Worm (Caenorhabditis elegans) whole organism, young adult: Measurements from ENCODE around the gene bas-1.
A peak's percentile ranks its signal among the peaks of the same experiment; 100 is the strongest.

Experiments used
- B0035.1 ChIP-seq: sonication (generic microtip); optimal IDR thresholded peaks from 2 replicates; lab custom pipeline; 2016; ENCODE audit warnings: missing genetic modification characterization, mild to moderate bottlenecking, missing compliant biosample characterization, missing genotype, missing genetic modification reagents
- B0261.1 ChIP-seq: sonication (generic microtip); optimal IDR thresholded peaks from 2 replicates; lab custom pipeline; 2016; ENCODE audit warnings: mild to moderate bottlenecking, missing genetic modification characterization, moderate library complexity, missing compliant biosample characterization
- B0336.3 ChIP-seq: fragments of 200-800 bp; sonication (Bioruptor generic); IDR thresholded peaks from 2 replicates; pipeline ENCODE4 v1.3.6; 2022; ENCODE audit warnings: missing genetic modification characterization, missing compliant biosample characterization
- C17E4.6 ChIP-seq: fragments of 200-800 bp; sonication (Bioruptor generic); IDR thresholded peaks from 2 replicates; pipeline ENCODE4 v1.3.6; 2022; ENCODE audit warnings: missing genetic modification reagents, missing genetic modification characterization, missing compliant biosample characterization
- D2030.7 ChIP-seq: fragments of 200-800 bp; sonication (Bioruptor generic); IDR thresholded peaks from 2 replicates; pipeline ENCODE4 v1.3.6; 2022; ENCODE audit warnings: missing genetic modification reagents, missing genetic modification characterization, missing compliant biosample characterization
- F10E7.11 ChIP-seq: sonication (generic microtip); optimal IDR thresholded peaks from 2 replicates; lab custom pipeline; 2017; ENCODE audit warnings: mild to moderate bottlenecking, missing genetic modification characterization, moderate library complexity, missing compliant biosample characterization
- F23B12.7 ChIP-seq: sonication (generic microtip); optimal IDR thresholded peaks from 2 replicates; lab custom pipeline; 2017; ENCODE audit warnings: missing genetic modification characterization, mild to moderate bottlenecking, missing compliant biosample characterization, antibody characterized with exemption, moderate library complexity; ENCODE audit not compliant: insufficient read depth
- F37B4.10 ChIP-seq: fragments of 200-800 bp; sonication (Bioruptor generic); IDR thresholded peaks from 2 replicates; pipeline ENCODE4 v1.3.6; 2022; ENCODE audit warnings: missing genetic modification characterization, missing compliant biosample characterization
- F39B2.1 ChIP-seq: fragments of 200-800 bp; sonication (Bioruptor generic); IDR thresholded peaks from 2 replicates; pipeline ENCODE4 v1.3.6; 2022; ENCODE audit warnings: missing genetic modification reagents, missing genetic modification characterization, missing compliant biosample characterization
- F52B5.7 ChIP-seq: sonication (generic microtip); optimal IDR thresholded peaks from 2 replicates; lab custom pipeline; 2016; ENCODE audit warnings: mild to moderate bottlenecking, missing genetic modification characterization, missing compliant biosample characterization
- F57A8.1 ChIP-seq: fragments of 200-800 bp; sonication (Bioruptor generic); optimal IDR thresholded peaks from 2 replicates; lab custom pipeline; 2018; ENCODE audit warnings: mild to moderate bottlenecking, missing genetic modification characterization, moderate library complexity, missing compliant biosample characterization
- T26A5.8 ChIP-seq: sonication (generic microtip); optimal IDR thresholded peaks from 2 replicates; lab custom pipeline; 2016; ENCODE audit warnings: missing genetic modification characterization, missing compliant biosample characterization
- Y53G8AR.9 ChIP-seq: fragments of 200-800 bp; sonication (Bioruptor generic); conservative IDR thresholded peaks from 2 replicates; pipeline ENCODE4 v1.3.6; 2022; ENCODE audit warnings: missing genetic modification reagents, missing genetic modification characterization, missing compliant biosample characterization
- Y56A3A.18 ChIP-seq: fragments of 200-800 bp; sonication (Bioruptor generic); IDR thresholded peaks from 2 replicates; pipeline ENCODE4 v1.3.6; 2022; ENCODE audit warnings: missing genetic modification reagents, missing genetic modification characterization, missing compliant biosample characterization
- Y95B8A.8 ChIP-seq: fragments of 200-800 bp; sonication (Bioruptor generic); IDR thresholded peaks from 2 replicates; pipeline ENCODE4 v1.3.6; 2022; ENCODE audit warnings: missing genetic modification reagents, missing genetic modification characterization, missing compliant biosample characterization
- ZK185.1 ChIP-seq: sonication (generic microtip); optimal IDR thresholded peaks from 2 replicates; lab custom pipeline; 2016; ENCODE audit warnings: mild to moderate bottlenecking, missing genetic modification characterization, missing compliant biosample characterization; ENCODE audit not compliant: poor library complexity, severe bottlenecking
- aptf-3 ChIP-seq: fragments of 200-800 bp; sonication (Bioruptor generic); IDR thresholded peaks from 2 replicates; pipeline ENCODE4 v1.3.6; 2022; ENCODE audit warnings: missing genetic modification characterization, missing compliant biosample characterization
- athp-1 ChIP-seq: sonication (generic microtip); optimal IDR thresholded peaks from 2 replicates; lab custom pipeline; 2017; ENCODE audit warnings: mild to moderate bottlenecking, missing genetic modification characterization, missing compliant biosample characterization
- attf-3 ChIP-seq: fragments of 200-800 bp; sonication (Bioruptor generic); conservative IDR thresholded peaks from 2 replicates; pipeline ENCODE4 v1.3.6; 2022; ENCODE audit warnings: missing genetic modification reagents, missing genetic modification characterization, missing compliant biosample characterization
- bed-1 ChIP-seq: fragments of 200-800 bp; sonication (Bioruptor generic); IDR thresholded peaks from 2 replicates; pipeline ENCODE4 v1.3.6; 2022; ENCODE audit warnings: missing genetic modification reagents, missing genetic modification characterization, missing compliant biosample characterization
- ceh-100 ChIP-seq: fragments of 200-800 bp; sonication (Bioruptor generic); IDR thresholded peaks from 2 replicates; pipeline ENCODE4 v1.3.6; 2022; ENCODE audit warnings: missing genetic modification reagents, missing genetic modification characterization, missing compliant biosample characterization
- ceh-27 ChIP-seq: fragments of 200-800 bp; sonication (Bioruptor generic); optimal IDR thresholded peaks from 2 replicates; lab custom pipeline; 2018; ENCODE audit warnings: mild to moderate bottlenecking, missing genetic modification characterization, moderate library complexity, missing compliant biosample characterization
- chd-7 ChIP-seq: sonication (generic microtip); optimal IDR thresholded peaks from 2 replicates; lab custom pipeline; 2016; ENCODE audit warnings: mild to moderate bottlenecking, missing genetic modification characterization, moderate library complexity, missing compliant biosample characterization
- die-1 ChIP-seq: sonication (generic microtip); optimal IDR thresholded peaks from 2 replicates; lab custom pipeline; 2016; ENCODE audit warnings: missing genotype, mild to moderate bottlenecking, missing genetic modification characterization, missing compliant biosample characterization
- dox-1 ChIP-seq: fragments of 200-800 bp; sonication (Bioruptor generic); IDR thresholded peaks from 2 replicates; pipeline ENCODE4 v1.3.6; 2022; ENCODE audit warnings: missing genetic modification reagents, missing genetic modification characterization, missing compliant biosample characterization
- egl-18 ChIP-seq: fragments of 200-800 bp; sonication (Bioruptor generic); IDR thresholded peaks from 2 replicates; pipeline ENCODE4 v1.3.6; 2022; ENCODE audit warnings: missing genetic modification reagents, missing genetic modification characterization, missing compliant biosample characterization
- him-1 ChIP-seq: sonication (generic microtip); optimal IDR thresholded peaks from 2 replicates; lab custom pipeline; 2016; ENCODE audit warnings: missing genotype, missing genetic modification reagents, missing genetic modification characterization, missing compliant biosample characterization
- hmg-1.2 ChIP-seq: fragments of 200-800 bp; sonication (Bioruptor generic); IDR thresholded peaks from 2 replicates; pipeline ENCODE4 v1.3.6; 2022; ENCODE audit warnings: missing genetic modification reagents, missing genetic modification characterization, missing compliant biosample characterization
- hrde-1 ChIP-seq: sonication (generic microtip); optimal IDR thresholded peaks from 2 replicates; lab custom pipeline; 2016; ENCODE audit warnings: missing genetic modification characterization, mild to moderate bottlenecking, missing compliant biosample characterization, moderate library complexity, missing genotype, missing genetic modification reagents, borderline replicate concordance
- lin-35 ChIP-seq, 3 experiments: fragments of 150-350 bp in 2 of 3; sonication (generic microtip) in 1 of 3; optimal IDR thresholded peaks; 2 replicates each; lab custom pipeline; 2014 to 2018; ENCODE audit warnings: missing biosample characterization in 3 of 3, missing genetic modification characterization in 3 of 3, missing genetic modification reagents in 3 of 3
- lin-40 ChIP-seq: sonication (generic microtip); optimal IDR thresholded peaks from 2 replicates; lab custom pipeline; 2016; ENCODE audit warnings: missing genetic modification characterization, mild to moderate bottlenecking, missing compliant biosample characterization, missing genotype, missing genetic modification reagents
- lir-1 ChIP-seq: fragments of 200-800 bp; sonication (Bioruptor generic); conservative IDR thresholded peaks from 2 replicates; pipeline ENCODE4 v1.3.6; 2022; ENCODE audit warnings: missing genetic modification reagents, missing genetic modification characterization, missing compliant biosample characterization
- lsy-27 ChIP-seq: sonication (generic microtip); optimal IDR thresholded peaks from 2 replicates; lab custom pipeline; 2017; ENCODE audit warnings: missing genetic modification characterization, mild to moderate bottlenecking, missing compliant biosample characterization, antibody characterized with exemption, missing genotype, borderline replicate concordance; ENCODE audit not compliant: insufficient read depth
- madf-10 ChIP-seq: sonication (generic microtip); optimal IDR thresholded peaks from 2 replicates; lab custom pipeline; 2016; ENCODE audit warnings: mild to moderate bottlenecking, missing genetic modification characterization, missing compliant biosample characterization
- madf-8 ChIP-seq: fragments of 200-800 bp; sonication (Bioruptor generic); conservative IDR thresholded peaks from 2 replicates; pipeline ENCODE4 v1.3.6; 2022; ENCODE audit warnings: missing genetic modification reagents, missing genetic modification characterization, missing compliant biosample characterization
- mel-28 ChIP-seq: sonication (generic microtip); optimal IDR thresholded peaks from 2 replicates; lab custom pipeline; 2016; ENCODE audit warnings: borderline replicate concordance, mild to moderate bottlenecking, missing genetic modification characterization, missing compliant biosample characterization
- mes-4 ChIP-seq: sonication (generic microtip); optimal IDR thresholded peaks from 2 replicates; lab custom pipeline; 2016; ENCODE audit warnings: missing genotype, missing genetic modification characterization, missing compliant biosample characterization
- nfya-2 ChIP-seq: fragments of 200-800 bp; sonication (Bioruptor generic); IDR thresholded peaks from 2 replicates; pipeline ENCODE4 v1.3.6; 2022; ENCODE audit warnings: missing genetic modification reagents, missing genetic modification characterization, missing compliant biosample characterization
- pbrm-1 ChIP-seq: fragments of 200-800 bp; sonication (Bioruptor generic); IDR thresholded peaks from 2 replicates; pipeline ENCODE4 v1.3.6; 2022; ENCODE audit warnings: missing genetic modification reagents, missing genetic modification characterization, missing compliant biosample characterization
- sea-2 ChIP-seq: fragments of 200-800 bp; sonication (Bioruptor generic); IDR thresholded peaks from 2 replicates; pipeline ENCODE4 v1.3.6; 2022; ENCODE audit warnings: missing genetic modification characterization, missing compliant biosample characterization
- snpc-3.4 ChIP-seq: sonication (generic microtip); optimal IDR thresholded peaks from 2 replicates; lab custom pipeline; 2017; ENCODE audit warnings: missing genetic modification characterization, mild to moderate bottlenecking, missing compliant biosample characterization, antibody characterized with exemption, moderate library complexity, missing genotype, missing genetic modification reagents
- snpc-4 ChIP-seq, 5 experiments: fragments of 150-350 bp in 1 of 5; sonication (generic microtip) in 4 of 5; optimal IDR thresholded peaks; 2 replicates each; lab custom pipeline; 2014 to 2018; ENCODE audit warnings: missing genetic modification characterization in 5 of 5, missing biosample characterization in 3 of 5, antibody characterized with exemption in 2 of 5, mild to moderate bottlenecking in 2 of 5, missing compliant biosample characterization in 2 of 5, missing genotype in 2 of 5, moderate library complexity in 2 of 5, missing genetic modification reagents in 1 of 5
- somi-1 ChIP-seq: fragments of 200-800 bp; sonication (Bioruptor generic); optimal IDR thresholded peaks from 2 replicates; lab custom pipeline; 2018; ENCODE audit warnings: mild to moderate bottlenecking, missing genetic modification characterization, missing compliant biosample characterization
- sptf-2 ChIP-seq: fragments of 200-800 bp; sonication (Bioruptor generic); optimal IDR thresholded peaks from 2 replicates; lab custom pipeline; 2018; ENCODE audit warnings: mild to moderate bottlenecking, missing genetic modification characterization, missing compliant biosample characterization
- unc-130 ChIP-seq: sonication (generic microtip); optimal IDR thresholded peaks from 2 replicates; lab custom pipeline; 2016; ENCODE audit warnings: missing genetic modification reagents, missing genetic modification characterization, missing compliant biosample characterization
- unc-62 ChIP-seq: fragments of 150-350 bp; optimal IDR thresholded peaks from 2 replicates; lab custom pipeline; 2014; ENCODE audit warnings: missing biosample characterization, missing genetic modification reagents, missing genetic modification characterization
- ztf-26 ChIP-seq: sonication (generic microtip); optimal IDR thresholded peaks from 2 replicates; lab custom pipeline; 2017; ENCODE audit warnings: missing genetic modification characterization, missing compliant biosample characterization
- ztf-6 ChIP-seq: fragments of 200-800 bp; sonication (Bioruptor generic); IDR thresholded peaks from 2 replicates; pipeline ENCODE4 v1.3.6; 2022; ENCODE audit warnings: missing genetic modification reagents, missing genetic modification characterization, missing compliant biosample characterization

The bas-1 gene

ce11 chrIII:5588746-5589145 is 23.3 kb upstream of the bas-1 start (continued):
- no peak for TF ChIP-seq pbrm-1 (GFP tag; lab: Robert Waterston, UW)
- TF ChIP-seq lsy-27 (tag; lab: Kevin White, UChicago): no peak
- no peak for TF ChIP-seq ceh-27 (GFP tag; lab: Kevin White, UChicago)
- TF ChIP-seq attf-3 (GFP tag; lab: Robert Waterston, UW): no peak
- TF ChIP-seq hrde-1 (tag; lab: Kevin White, UChicago): peak; percentile 59
- no peak for TF ChIP-seq chd-7 (tag; lab: Kevin White, UChicago)
- TF ChIP-seq ztf-6: no peak
- no peak for TF ChIP-seq lir-1 (GFP tag; lab: Robert Waterston, UW)
- peak; percentile 63 for TF ChIP-seq snpc-3.4
- no peak for TF ChIP-seq F23B12.7
- no peak for TF ChIP-seq madf-8 (GFP tag; lab: Robert Waterston, UW)
- TF ChIP-seq mes-4 (tag; lab: Kevin White, UChicago): no peak
- TF ChIP-seq F57A8.1 (GFP tag; lab: Kevin White, UChicago): no peak
- TF ChIP-seq him-1 (tag; lab: Kevin White, UChicago): peak; percentile 30
- peak; percentile 9 for TF ChIP-seq ZK185.1 (tag; lab: Kevin White, UChicago)
- no peak for TF ChIP-seq B0261.1 (tag; lab: Kevin White, UChicago)
- TF ChIP-seq aptf-3 (GFP tag; lab: Robert Waterston, UW): no peak
- TF ChIP-seq F52B5.7 (tag; lab: Kevin White, UChicago): no peak
- TF ChIP-seq sea-2 (GFP tag; lab: Robert Waterston, UW): no peak
- TF ChIP-seq B0336.3 (GFP tag; lab: Robert Waterston, UW): peak; percentile 68
- TF ChIP-seq snpc-4 (GFP tag; optimal IDR thresholded peaks at IDR 0.05; lab: Kevin White, UChicago): no peak
- no peak for TF ChIP-seq snpc-4 (tag; optimal IDR thresholded peaks at IDR 0.05; lab: Kevin White, UChicago)
- 0 out of 2 replicates have a peak, but pooled peaks have one; percentile 31 for TF ChIP-seq C17E4.6 (GFP tag; lab: Robert Waterston, UW)
- TF ChIP-seq bed-1 (GFP tag; lab: Robert Waterston, UW): no peak
- TF ChIP-seq madf-10 (tag; lab: Kevin White, UChicago): no peak
- TF ChIP-seq athp-1 (tag; lab: Kevin White, UChicago): no peak
- no peak for TF ChIP-seq F10E7.11
- TF ChIP-seq B0035.1 (tag; lab: Kevin White, UChicago): no peak
- no peak for TF ChIP-seq lin-40 (tag; lab: Kevin White, UChicago)
- no peak for TF ChIP-seq Y53G8AR.9 (GFP tag; lab: Robert Waterston, UW)
- no peak for TF ChIP-seq Y95B8A.8 (GFP tag; lab: Robert Waterston, UW)
- TF ChIP-seq D2030.7 (GFP tag; lab: Robert Waterston, UW): peak; percentile 43; the same call in 1 of the 2 replicates
- no peak for TF ChIP-seq mel-28 (tag; lab: Kevin White, UChicago)
- peak; percentile 8 for TF ChIP-seq die-1
- no peak for TF ChIP-seq egl-18 (GFP tag; lab: Robert Waterston, UW)
- TF ChIP-seq lin-35 (GFP tag; optimal IDR thresholded peaks at IDR 0.05; lab: Kevin White, UChicago): peak in 1 of 3 experiments; percentile 26
- no peak for TF ChIP-seq nfya-2 (GFP tag; lab: Robert Waterston, UW)
- no peak for TF ChIP-seq F37B4.10 (GFP tag; lab: Robert Waterston, UW)
- TF ChIP-seq sptf-2: no peak
- TF ChIP-seq T26A5.8: no peak
- no peak for TF ChIP-seq unc-130 (GFP tag; lab: Kevin White, UChicago)
- no peak for TF ChIP-seq dox-1 (GFP tag; lab: Robert Waterston, UW)
- no peak for TF ChIP-seq ceh-100
- no peak for TF ChIP-seq somi-1 (GFP tag; lab: Kevin White, UChicago)
- no peak for TF ChIP-seq F39B2.1 (GFP tag; lab: Robert Waterston, UW)
- TF ChIP-seq Y56A3A.18: no peak
- no peak for TF ChIP-seq unc-62 (GFP tag; lab: Kevin White, UChicago)
- TF ChIP-seq hmg-1.2 (GFP tag; lab: Robert Waterston, UW): no peak
- TF ChIP-seq ztf-26 (tag; lab: Kevin White, UChicago): no peak
